Worm (Caenorhabditis elegans) whole organism, L2 larva: ENCODE data around the gene chpf-1.

ENCODE experiments used
- C34F6.9 ChIP-seq: fragments of 150-350 bp; optimal IDR thresholded peaks from 2 replicates; lab custom pipeline; 2014; ENCODE audit warnings: missing biosample characterization, missing genetic modification characterization
- F13H6.1 ChIP-seq: sonication (generic microtip); optimal IDR thresholded peaks from 2 replicates; lab custom pipeline; 2016; ENCODE audit warnings: missing genetic modification characterization, missing compliant biosample characterization
- R02D3.7 ChIP-seq: fragments of 150-350 bp; optimal IDR thresholded peaks from 2 replicates; lab custom pipeline; 2014; ENCODE audit warnings: missing biosample characterization, missing genetic modification characterization
- Y55F3AM.14 ChIP-seq: fragments of 200-800 bp; sonication (Bioruptor generic); optimal IDR thresholded peaks from 2 replicates; lab custom pipeline; 2018; ENCODE audit warnings: mild to moderate bottlenecking, missing genetic modification characterization, missing compliant biosample characterization
- ZK546.5 ChIP-seq: sonication (generic microtip); optimal IDR thresholded peaks from 2 replicates; lab custom pipeline; 2017; ENCODE audit warnings: missing biosample characterization, missing genetic modification characterization
- alr-1 ChIP-seq: fragments of 150-350 bp; optimal IDR thresholded peaks from 2 replicates; lab custom pipeline; 2014; ENCODE audit warnings: missing biosample characterization, missing genetic modification characterization
- aly-2 ChIP-seq: fragments of 150-350 bp; optimal IDR thresholded peaks from 2 replicates; lab custom pipeline; 2014; ENCODE audit warnings: missing biosample characterization, missing genetic modification characterization
- ama-1 ChIP-seq: fragments of 150-350 bp; optimal IDR thresholded peaks from 2 replicates; lab custom pipeline; 2018; ENCODE audit warnings: inconsistent platforms
- blmp-1 ChIP-seq: sonication (generic microtip); optimal IDR thresholded peaks from 2 replicates; lab custom pipeline; 2017; ENCODE audit warnings: missing genetic modification characterization, mild to moderate bottlenecking, missing compliant biosample characterization, antibody characterized with exemption, moderate library complexity; ENCODE audit not compliant: insufficient read depth
- ceh-16 ChIP-seq: fragments of 150-350 bp; optimal IDR thresholded peaks from 2 replicates; lab custom pipeline; 2014; ENCODE audit warnings: missing biosample characterization, missing genetic modification characterization
- ceh-82 ChIP-seq: fragments of 150-350 bp; optimal IDR thresholded peaks from 2 replicates; lab custom pipeline; 2014; ENCODE audit warnings: missing biosample characterization, missing genetic modification characterization
- crh-2 ChIP-seq: sonication (generic microtip); optimal IDR thresholded peaks from 2 replicates; lab custom pipeline; 2017; ENCODE audit warnings: missing biosample characterization, missing genetic modification characterization
- egl-27 ChIP-seq: sonication (generic microtip); optimal IDR thresholded peaks from 3 replicates; lab custom pipeline; 2017; ENCODE audit warnings: missing biosample characterization, missing genetic modification reagents, missing genetic modification characterization
- elt-1 ChIP-seq: fragments of 150-350 bp; optimal IDR thresholded peaks from 2 replicates; lab custom pipeline; 2014; ENCODE audit warnings: missing biosample characterization, missing genetic modification characterization
- elt-3 ChIP-seq: sonication (generic microtip); optimal IDR thresholded peaks from 2 replicates; lab custom pipeline; 2017; ENCODE audit warnings: missing biosample characterization, missing genetic modification characterization
- fos-1 ChIP-seq: fragments of 150-350 bp; optimal IDR thresholded peaks from 2 replicates; lab custom pipeline; 2014; ENCODE audit warnings: missing biosample characterization, missing genetic modification characterization
- gmeb-1 ChIP-seq: fragments of 150-350 bp; optimal IDR thresholded peaks from 2 replicates; lab custom pipeline; 2014; ENCODE audit warnings: missing biosample characterization, missing genetic modification characterization
- lin-39 ChIP-seq: fragments of 150-350 bp; optimal IDR thresholded peaks from 2 replicates; lab custom pipeline; 2014; ENCODE audit warnings: missing biosample characterization, missing genetic modification reagents, missing genetic modification characterization
- lsy-2 ChIP-seq, 2 experiments: fragments of 150-350 bp in 1 of 2; sonication (generic microtip) in 1 of 2; optimal IDR thresholded peaks; 2 replicates each; lab custom pipeline; 2014 to 2017; ENCODE audit warnings: missing biosample characterization in 2 of 2, missing genetic modification characterization in 2 of 2
- mbf-1 ChIP-seq: sonication (generic microtip); optimal IDR thresholded peaks from 2 replicates; lab custom pipeline; 2017; ENCODE audit warnings: missing biosample characterization, missing genetic modification characterization
- mdl-1 ChIP-seq, 2 experiments: fragments of 150-350 bp in 1 of 2; sonication (generic microtip) in 1 of 2; optimal IDR thresholded peaks; 2 replicates each; lab custom pipeline; 2017; ENCODE audit warnings: missing biosample characterization in 2 of 2, missing genetic modification characterization in 2 of 2
- nhr-10 ChIP-seq: sonication (generic microtip); optimal IDR thresholded peaks from 2 replicates; lab custom pipeline; 2017; ENCODE audit warnings: missing biosample characterization, missing genetic modification characterization
- nhr-11 ChIP-seq: fragments of 150-350 bp; optimal IDR thresholded peaks from 2 replicates; lab custom pipeline; 2014; ENCODE audit warnings: missing biosample characterization, missing genetic modification characterization
- nhr-129 ChIP-seq: fragments of 150-350 bp; optimal IDR thresholded peaks from 2 replicates; lab custom pipeline; 2014; ENCODE audit warnings: missing biosample characterization, missing genetic modification characterization
- nhr-21 ChIP-seq: fragments of 150-350 bp; optimal IDR thresholded peaks from 2 replicates; lab custom pipeline; 2014; ENCODE audit warnings: missing biosample characterization, missing genetic modification characterization
- nhr-23 ChIP-seq: fragments of 150-350 bp; optimal IDR thresholded peaks from 2 replicates; lab custom pipeline; 2014; ENCODE audit warnings: missing biosample characterization, missing genetic modification reagents, missing genetic modification characterization
- nhr-25 ChIP-seq: fragments of 150-350 bp; sonication (generic microtip); optimal IDR thresholded peaks from 3 replicates; lab custom pipeline; 2014; ENCODE audit warnings: missing biosample characterization, missing genetic modification characterization
- nhr-6 ChIP-seq: fragments of 150-350 bp; optimal IDR thresholded peaks from 2 replicates; lab custom pipeline; 2014; ENCODE audit warnings: missing biosample characterization, missing genetic modification characterization
- nhr-77 ChIP-seq: fragments of 150-350 bp; optimal IDR thresholded peaks from 2 replicates; lab custom pipeline; 2014; ENCODE audit warnings: missing biosample characterization, missing genetic modification characterization
- peb-1 ChIP-seq: fragments of 150-350 bp; optimal IDR thresholded peaks from 2 replicates; lab custom pipeline; 2014; ENCODE audit warnings: missing biosample characterization, missing genetic modification characterization
- sem-4 ChIP-seq: fragments of 150-350 bp; optimal IDR thresholded peaks from 2 replicates; lab custom pipeline; 2014; ENCODE audit warnings: missing biosample characterization, missing genetic modification reagents, missing genetic modification characterization
- skn-1 ChIP-seq: sonication (generic microtip); optimal IDR thresholded peaks from 2 replicates; lab custom pipeline; 2017; ENCODE audit warnings: missing biosample characterization, missing genetic modification characterization
- sma-3 ChIP-seq: sonication (generic microtip); optimal IDR thresholded peaks from 2 replicates; lab custom pipeline; 2016; ENCODE audit warnings: missing genetic modification reagents, missing genetic modification characterization, missing compliant biosample characterization
- sma-9 ChIP-seq, 2 experiments: fragments of 150-350 bp in 1 of 2; sonication (generic microtip) in 1 of 2; optimal IDR thresholded peaks; 2 replicates each; lab custom pipeline; 2014 to 2016; ENCODE audit warnings: missing genetic modification characterization in 2 of 2, mild to moderate bottlenecking in 1 of 2, missing biosample characterization in 1 of 2, missing compliant biosample characterization in 1 of 2, missing genetic modification reagents in 1 of 2, moderate library complexity in 1 of 2
- snpc-4 ChIP-seq: fragments of 150-350 bp; optimal IDR thresholded peaks from 2 replicates; lab custom pipeline; 2014; ENCODE audit warnings: missing biosample characterization, missing genetic modification characterization
- unc-39 ChIP-seq: fragments of 150-350 bp; optimal IDR thresholded peaks from 2 replicates; lab custom pipeline; 2014; ENCODE audit warnings: missing biosample characterization, missing genetic modification characterization
- unc-55 ChIP-seq: fragments of 150-350 bp; sonication (generic microtip); optimal IDR thresholded peaks from 3 replicates; lab custom pipeline; 2014; ENCODE audit warnings: missing biosample characterization, missing genetic modification reagents, missing genetic modification characterization
- unc-62 ChIP-seq: fragments of 150-350 bp; optimal IDR thresholded peaks from 2 replicates; lab custom pipeline; 2014; ENCODE audit warnings: missing biosample characterization, missing genetic modification reagents, missing genetic modification characterization
- zag-1 ChIP-seq: fragments of 150-350 bp; optimal IDR thresholded peaks from 2 replicates; lab custom pipeline; 2014; ENCODE audit warnings: missing biosample characterization, missing genetic modification characterization
- ztf-1 ChIP-seq: fragments of 200-800 bp; sonication (Bioruptor generic); conservative IDR thresholded peaks from 2 replicates; pipeline ENCODE4 v1.3.6; 2022; ENCODE audit warnings: missing genetic modification characterization, missing compliant biosample characterization
- ztf-11 ChIP-seq: sonication (generic microtip); optimal IDR thresholded peaks from 2 replicates; lab custom pipeline; 2017; ENCODE audit warnings: missing biosample characterization, missing genetic modification characterization
- ztf-4 ChIP-seq: fragments of 150-350 bp; optimal IDR thresholded peaks from 2 replicates; lab custom pipeline; 2014; ENCODE audit warnings: missing biosample characterization, missing genetic modification characterization

The chpf-1 gene

ce11 chrV:10203435-10204009, at the start of gene chpf-1:
TSS of gene chpf-1 (minus strand) at chrV:10203485.
- no peak for TF ChIP-seq mdl-1 (tag; optimal IDR thresholded peaks at IDR 0.05; lab: Kevin White, UChicago)
- no peak for TF ChIP-seq nhr-23 (tag; lab: Kevin White, UChicago)
- TF ChIP-seq unc-55 (GFP tag; lab: Kevin White, UChicago) = no peak
- TF ChIP-seq nhr-25 (tag; lab: Kevin White, UChicago) = no peak
- no peak for TF ChIP-seq nhr-21 (tag; lab: Kevin White, UChicago)
- no peak for TF ChIP-seq ztf-4 (tag; lab: Kevin White, UChicago)
- TF ChIP-seq sma-3 (GFP tag; lab: Kevin White, UChicago) = no peak
- no peak for TF ChIP-seq zag-1 (tag; lab: Kevin White, UChicago)
- no peak for TF ChIP-seq F13H6.1
- TF ChIP-seq R02D3.7 (tag; lab: Kevin White, UChicago) = no peak
- peak; percentile 17 for TF ChIP-seq ama-1 (lab: Kevin White, UChicago)
- TF ChIP-seq sma-9 (GFP tag; optimal IDR thresholded peaks at IDR 0.05; lab: Kevin White, UChicago) = peak; percentile 2
- no peak for TF ChIP-seq sma-9 (tag; optimal IDR thresholded peaks at IDR 0.05; lab: Kevin White, UChicago)
- no peak for TF ChIP-seq mbf-1 (tag; lab: Kevin White, UChicago)
- TF ChIP-seq nhr-129 (tag; lab: Kevin White, UChicago) = peak; percentile 14
- TF ChIP-seq skn-1 (tag; lab: Kevin White, UChicago) = no peak
- peak; percentile 76 for TF ChIP-seq crh-2 (tag; lab: Kevin White, UChicago)
- TF ChIP-seq C34F6.9 = no peak
- no peak for TF ChIP-seq sem-4 (tag; lab: Kevin White, UChicago)
- peak; percentile 70 for TF ChIP-seq fos-1
- no peak for TF ChIP-seq unc-62 (GFP tag; lab: Kevin White, UChicago)
- TF ChIP-seq ceh-16 (tag; lab: Kevin White, UChicago) = no peak
- no peak for TF ChIP-seq nhr-77
- no peak for TF ChIP-seq nhr-10 (tag; lab: Kevin White, UChicago)
- TF ChIP-seq blmp-1 (tag; lab: Kevin White, UChicago) = peak; percentile 59
- no peak for TF ChIP-seq ZK546.5
- TF ChIP-seq unc-39 (tag; lab: Kevin White, UChicago) = no peak
- no peak for TF ChIP-seq lin-39 (tag; lab: Kevin White, UChicago)
- peak in 1 of 2 experiments; percentile 0 for TF ChIP-seq lsy-2 (tag; optimal IDR thresholded peaks at IDR 0.05; lab: Kevin White, UChicago)
- no peak for TF ChIP-seq ceh-82 (tag; lab: Kevin White, UChicago)
- no peak for TF ChIP-seq egl-27 (tag; lab: Kevin White, UChicago)
- no peak for TF ChIP-seq nhr-11 (tag; lab: Kevin White, UChicago)
- TF ChIP-seq nhr-6 = no peak
- TF ChIP-seq Y55F3AM.14 (GFP tag; lab: Kevin White, UChicago) = no peak
- no peak for TF ChIP-seq elt-3 (tag; lab: Kevin White, UChicago)
- no peak for TF ChIP-seq peb-1
- no peak for TF ChIP-seq ztf-11 (tag; lab: Kevin White, UChicago)
- no peak for TF ChIP-seq alr-1 (tag; lab: Kevin White, UChicago)
- no peak for TF ChIP-seq elt-1 (tag; lab: Kevin White, UChicago)
- TF ChIP-seq, all 48 proteins: peak for 7

- TF ChIP-seq ceh-82 (tag; lab: Kevin White, UChicago) (no peak), ztf-4 (tag; lab: Kevin White, UChicago) (no peak), snpc-4 (tag; lab: Kevin White, UChicago) (no peak), alr-1 (tag; lab: Kevin White, UChicago) (no peak), gmeb-1 (tag; lab: Kevin White, UChicago) (no peak)
These were observed 49.4 kb upstream of the chpf-1 start for ce11 chrV:10252682-10253081.

ce11 chrV:10249515-10249914, 46.2 kb upstream of the chpf-1 start:
- TF ChIP-seq unc-55 (GFP tag; lab: Kevin White, UChicago) (no peak), gmeb-1 (tag; lab: Kevin White, UChicago) (no peak), lin-39 (tag; lab: Kevin White, UChicago) (no peak), aly-2 (tag; lab: Kevin White, UChicago) (no peak), elt-1 (tag; lab: Kevin White, UChicago) (no peak), egl-27 (tag; lab: Kevin White, UChicago) (no peak), ztf-4 (tag; lab: Kevin White, UChicago) (no peak), elt-3 (tag; lab: Kevin White, UChicago) (no peak), ztf-1 (no peak)
